Worm (Caenorhabditis elegans) whole organism, early embryonic: ENCODE results near the gene coa-3.
A peak's percentile ranks its signal among the peaks of the same experiment; 100 is the strongest.

Experiments
- B0310.2 ChIP-seq: sonication (generic microtip); optimal IDR thresholded peaks from 2 replicates; lab custom pipeline; 2016; ENCODE audit warnings: mild to moderate bottlenecking, missing genetic modification characterization, missing compliant biosample characterization
- aly-1 ChIP-seq: sonication (generic microtip); optimal IDR thresholded peaks from 2 replicates; lab custom pipeline; 2016; ENCODE audit warnings: missing genetic modification characterization, missing compliant biosample characterization
- ama-1 ChIP-seq: fragments of 150-350 bp; optimal IDR thresholded peaks from 2 replicates; lab custom pipeline; 2014
- hmbx-1 ChIP-seq: sonication (generic microtip); optimal IDR thresholded peaks from 2 replicates; lab custom pipeline; 2016; ENCODE audit warnings: mild to moderate bottlenecking, missing genetic modification characterization, missing compliant biosample characterization
- hmg-4 ChIP-seq: fragments of 200-800 bp; sonication (Bioruptor generic); optimal IDR thresholded peaks from 2 replicates; lab custom pipeline; 2018; ENCODE audit warnings: mild to moderate bottlenecking, missing genetic modification characterization, missing compliant biosample characterization
- sea-1 ChIP-seq: fragments of 200-800 bp; sonication (Bioruptor generic); conservative IDR thresholded peaks from 2 replicates; pipeline ENCODE4 v1.3.6; 2022; ENCODE audit warnings: missing genetic modification characterization, missing compliant biosample characterization
- tra-4 ChIP-seq: sonication (generic microtip); optimal IDR thresholded peaks from 2 replicates; lab custom pipeline; 2017; ENCODE audit warnings: missing genetic modification characterization, missing compliant biosample characterization

- TF ChIP-seq sea-1 (GFP tag; lab: Robert Waterston, UW) (no peak), tra-4 (tag; lab: Kevin White, UChicago) (no peak), hmbx-1 (tag; lab: Kevin White, UChicago) (no peak), ama-1 (lab: Kevin White, UChicago) (no peak), B0310.2 (tag; lab: Kevin White, UChicago) (no peak), aly-1 (no peak), hmg-4 (GFP tag; lab: Kevin White, UChicago) (peak; percentile 10)
Observed at ce11 chrII:4585327-4585726, 17.1 kb downstream of the coa-3 start.
